Worm (Caenorhabditis elegans) whole organism, midembryonic: ENCODE data around the gene srlf-24.
A peak's percentile ranks its signal among the peaks of the same experiment; 100 is the strongest.

Source experiments
- T22C8.4 ChIP-seq: fragments of 200-800 bp; sonication (Bioruptor generic); IDR thresholded peaks from 2 replicates; pipeline ENCODE4 v1.3.6; 2022; ENCODE audit warnings: missing genetic modification characterization, missing compliant biosample characterization
- cog-1 ChIP-seq: sonication (generic microtip); optimal IDR thresholded peaks from 2 replicates; lab custom pipeline; 2016; ENCODE audit warnings: missing genetic modification characterization, missing compliant biosample characterization
- flt-1 ChIP-seq: fragments of 200-800 bp; sonication (Bioruptor generic); IDR thresholded peaks from 2 replicates; pipeline ENCODE4 v1.3.6; 2022; ENCODE audit warnings: missing genetic modification characterization, missing compliant biosample characterization
- klf-2 ChIP-seq: fragments of 200-800 bp; sonication (Bioruptor generic); conservative IDR thresholded peaks from 2 replicates; pipeline ENCODE4 v1.3.6; 2022; ENCODE audit warnings: missing genetic modification reagents, missing genetic modification characterization, missing compliant biosample characterization
- med-1 ChIP-seq: sonication (generic microtip); optimal IDR thresholded peaks from 2 replicates; lab custom pipeline; 2017; ENCODE audit warnings: missing genetic modification characterization, mild to moderate bottlenecking, missing compliant biosample characterization, antibody characterized with exemption, missing genetic modification reagents; ENCODE audit not compliant: insufficient read depth
- ref-1 ChIP-seq: fragments of 200-800 bp; sonication (Bioruptor generic); conservative IDR thresholded peaks from 2 replicates; pipeline ENCODE4 v1.3.6; 2022; ENCODE audit warnings: missing genetic modification reagents, missing genetic modification characterization, missing compliant biosample characterization
- tab-1 ChIP-seq: fragments of 200-800 bp; sonication (Bioruptor generic); IDR thresholded peaks from 2 replicates; pipeline ENCODE4 v1.3.6; 2022; ENCODE audit warnings: missing genetic modification characterization, missing compliant biosample characterization
- ztf-23 ChIP-seq: fragments of 200-800 bp; sonication (Bioruptor generic); IDR thresholded peaks from 2 replicates; pipeline ENCODE4 v1.3.6; 2022; ENCODE audit warnings: missing genetic modification reagents, missing genetic modification characterization, missing compliant biosample characterization
- ztf-29 ChIP-seq: fragments of 200-800 bp; sonication (Bioruptor generic); IDR thresholded peaks from 2 replicates; pipeline ENCODE4 v1.3.6; 2022; ENCODE audit warnings: missing genetic modification reagents, missing genetic modification characterization, missing compliant biosample characterization

srlf-24 gene

DNA sequence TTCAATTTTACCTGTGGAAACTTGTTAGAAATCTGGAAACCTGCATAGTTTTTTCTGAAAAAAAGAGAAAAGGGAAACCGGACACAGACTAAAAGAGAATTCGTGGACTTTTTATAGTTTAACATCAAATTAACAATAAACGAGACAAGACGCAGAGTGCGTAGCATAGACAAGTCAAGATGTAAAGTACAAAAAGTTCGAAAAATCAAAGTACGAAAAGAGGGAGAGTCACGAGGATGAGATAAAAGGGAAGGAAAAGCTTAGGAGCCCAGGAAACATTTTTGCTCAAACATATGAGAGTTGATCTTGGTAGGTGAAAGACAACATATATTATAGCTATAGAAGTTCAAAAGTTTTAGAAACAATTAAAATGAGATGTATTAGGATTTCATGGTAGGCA, 7.8 kb downstream of the srlf-24 start, which contains the start of gene M7.12:
Gene M7.12 (minus strand): TSS at position 188 of the 400 bp plus-strand sequence.
- TF ChIP-seq klf-2 (GFP tag; lab: Robert Waterston, UW) (no peak), ztf-29 (no peak), T22C8.4 (GFP tag; lab: Robert Waterston, UW) (no peak), cog-1 (tag; lab: Kevin White, UChicago) (no peak), flt-1 (GFP tag; lab: Robert Waterston, UW) (no peak), med-1 (no peak), ztf-23 (GFP tag; lab: Robert Waterston, UW) (no peak), tab-1 (no peak), ref-1 (GFP tag; lab: Robert Waterston, UW) (no peak)

DNA sequence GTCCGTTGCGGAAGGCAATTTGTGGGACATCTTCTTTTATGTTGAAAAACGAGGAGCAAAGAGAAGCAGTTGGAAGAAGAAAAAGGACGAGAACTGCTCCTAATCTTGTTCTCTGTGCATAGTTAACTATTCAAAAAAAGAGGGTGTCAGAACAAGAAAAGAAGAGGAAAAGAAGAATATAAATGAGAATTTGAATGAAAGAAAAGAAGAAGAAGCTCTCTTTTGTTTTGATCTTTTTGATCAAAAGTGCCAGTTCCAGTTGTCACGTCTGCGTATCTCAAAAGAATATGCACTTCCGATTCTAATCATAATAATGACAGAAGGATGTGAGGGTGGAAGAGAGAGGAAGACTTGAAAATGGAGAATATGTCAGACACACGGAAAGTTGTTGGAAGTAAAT, 10.7 kb downstream of the srlf-24 start, which contains the start of gene M7.8:
Gene M7.8 (minus strand): TSS at position 112 of the 400 bp plus-strand sequence.
- TF ChIP-seq flt-1 (GFP tag; lab: Robert Waterston, UW) (no peak), ref-1 (GFP tag; lab: Robert Waterston, UW) (no peak), tab-1 (no peak), ztf-23 (GFP tag; lab: Robert Waterston, UW) (no peak), klf-2 (GFP tag; lab: Robert Waterston, UW) (no peak), cog-1 (tag; lab: Kevin White, UChicago) (no peak), T22C8.4 (GFP tag; lab: Robert Waterston, UW) (no peak), ztf-29 (no peak), med-1 (no peak)

DNA sequence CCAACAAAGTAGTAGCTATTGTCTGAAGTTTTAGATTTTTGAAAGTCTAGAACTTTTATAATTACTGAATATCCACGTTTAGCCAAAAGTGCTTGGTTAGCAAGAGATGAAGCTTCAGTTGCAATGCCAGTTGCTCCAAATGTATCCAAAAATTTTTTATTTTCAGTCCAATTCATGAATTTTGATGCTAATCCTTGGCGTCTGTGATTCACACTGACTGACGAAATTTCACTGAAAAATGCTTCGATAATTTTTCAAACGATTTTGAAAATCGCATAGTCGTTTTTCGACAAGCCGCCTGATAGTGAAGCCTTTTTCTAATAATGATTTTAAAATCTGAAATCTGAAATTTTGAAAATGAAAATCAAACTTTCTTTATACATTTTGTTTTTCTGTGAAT, 11.6 kb downstream of the srlf-24 start:
- TF ChIP-seq cog-1 (tag; lab: Kevin White, UChicago) (no peak), tab-1 (no peak), T22C8.4 (GFP tag; lab: Robert Waterston, UW) (no peak), klf-2 (GFP tag; lab: Robert Waterston, UW) (no peak), flt-1 (GFP tag; lab: Robert Waterston, UW) (no peak), ztf-23 (GFP tag; lab: Robert Waterston, UW) (no peak), med-1 (no peak), ref-1 (GFP tag; lab: Robert Waterston, UW) (no peak), ztf-29 (no peak)

DNA sequence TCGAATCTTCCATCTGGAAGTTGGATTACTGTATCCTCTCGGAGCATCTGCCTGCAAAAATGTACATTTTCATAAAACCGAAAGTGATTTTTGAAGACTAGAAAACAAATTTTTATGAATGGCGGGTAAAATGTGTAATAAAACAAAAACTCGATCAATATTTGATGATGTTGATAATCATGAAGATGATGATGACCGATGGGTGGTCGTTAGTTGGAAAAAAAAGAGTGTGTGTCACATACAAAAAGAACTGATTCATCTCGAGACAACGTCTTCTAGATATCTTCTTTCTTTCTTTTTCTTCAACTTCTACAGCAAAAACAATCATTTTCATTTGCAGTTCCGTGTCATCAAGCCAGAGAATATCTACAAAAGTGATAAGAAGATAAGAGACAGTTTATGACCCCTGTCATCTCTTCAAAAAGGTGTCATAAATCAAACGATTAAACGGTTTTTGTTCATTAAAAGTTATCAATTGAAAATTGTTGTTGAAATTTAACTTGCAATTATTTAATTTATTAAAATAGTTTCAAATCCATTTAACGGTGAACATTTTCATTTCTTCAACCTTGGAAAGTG, 13.0 kb downstream of the srlf-24 start, which contains the start of gene bcc-1:
Gene bcc-1 (minus strand): TSS at position 51 of the 579 bp plus-strand sequence.
- no peak for TF ChIP-seq cog-1 (tag; lab: Kevin White, UChicago)
- TF ChIP-seq flt-1 (GFP tag; lab: Robert Waterston, UW) = no peak
- TF ChIP-seq ref-1 (GFP tag; lab: Robert Waterston, UW) = no peak
- no peak for TF ChIP-seq tab-1
- TF ChIP-seq med-1 = no peak
- TF ChIP-seq klf-2 (GFP tag; lab: Robert Waterston, UW) = no peak
- no peak for TF ChIP-seq ztf-23 (GFP tag; lab: Robert Waterston, UW)
- no peak for TF ChIP-seq T22C8.4 (GFP tag; lab: Robert Waterston, UW)
- TF ChIP-seq ztf-29 = no peak

DNA sequence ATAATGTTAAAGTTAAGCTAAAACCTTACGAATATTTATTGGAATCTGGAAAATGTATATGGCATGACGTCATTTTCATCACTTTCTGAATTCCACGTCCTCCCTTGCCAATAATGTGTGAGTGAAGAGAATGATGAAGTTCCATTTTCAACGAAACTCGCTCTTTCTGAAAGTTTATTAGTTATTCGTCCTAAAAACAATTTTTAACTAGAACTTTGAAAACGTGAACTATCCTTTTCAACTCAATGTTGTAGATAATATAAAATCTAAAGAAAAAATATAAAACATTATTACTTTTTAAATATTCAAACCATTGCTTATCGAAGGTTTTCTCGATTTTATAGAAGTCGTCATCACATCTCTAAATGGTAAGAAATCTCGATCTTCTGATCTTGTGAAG, 16.1 kb downstream of the srlf-24 start, which contains the start of gene M7.7:
Gene M7.7 (plus strand): TSS at position 301 of the 400 bp plus-strand sequence.
- no peak for TF ChIP-seq T22C8.4 (GFP tag; lab: Robert Waterston, UW)
- TF ChIP-seq cog-1 (tag; lab: Kevin White, UChicago) = no peak
- no peak for TF ChIP-seq ref-1 (GFP tag; lab: Robert Waterston, UW)
- TF ChIP-seq ztf-29 = no peak
- no peak for TF ChIP-seq klf-2 (GFP tag; lab: Robert Waterston, UW)
- no peak for TF ChIP-seq med-1
- no peak for TF ChIP-seq ztf-23 (GFP tag; lab: Robert Waterston, UW)
- no peak for TF ChIP-seq tab-1
- no peak for TF ChIP-seq flt-1 (GFP tag; lab: Robert Waterston, UW)

DNA sequence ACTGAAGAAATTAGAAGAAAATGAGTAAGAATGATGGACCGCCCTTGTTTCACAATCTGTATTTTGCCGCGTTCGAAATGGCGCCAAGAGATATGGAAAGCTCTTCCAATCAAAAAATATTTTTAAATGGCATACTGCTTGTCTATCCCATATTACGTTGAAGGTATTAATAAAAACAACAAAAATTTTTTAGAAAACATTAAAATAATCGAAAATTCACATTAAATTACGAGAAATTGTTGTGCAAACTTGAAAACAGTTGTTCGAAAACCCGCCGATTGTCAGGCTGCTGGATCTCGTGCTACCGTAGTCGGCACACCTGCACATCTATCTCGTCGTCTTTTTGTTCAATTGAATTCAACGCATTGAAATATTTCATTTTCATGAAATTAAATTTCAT, 22.0 kb downstream of the srlf-24 start, which contains the start of gene klc-1:
Gene klc-1 (plus strand): TSS at position 127 of the 400 bp plus-strand sequence.
- TF ChIP-seq med-1 (no peak), klf-2 (GFP tag; lab: Robert Waterston, UW) (no peak), T22C8.4 (GFP tag; lab: Robert Waterston, UW) (no peak), tab-1 (no peak), flt-1 (GFP tag; lab: Robert Waterston, UW) (no peak), ztf-23 (GFP tag; lab: Robert Waterston, UW) (no peak), ref-1 (GFP tag; lab: Robert Waterston, UW) (no peak), cog-1 (tag; lab: Kevin White, UChicago) (no peak), ztf-29 (no peak)

DNA sequence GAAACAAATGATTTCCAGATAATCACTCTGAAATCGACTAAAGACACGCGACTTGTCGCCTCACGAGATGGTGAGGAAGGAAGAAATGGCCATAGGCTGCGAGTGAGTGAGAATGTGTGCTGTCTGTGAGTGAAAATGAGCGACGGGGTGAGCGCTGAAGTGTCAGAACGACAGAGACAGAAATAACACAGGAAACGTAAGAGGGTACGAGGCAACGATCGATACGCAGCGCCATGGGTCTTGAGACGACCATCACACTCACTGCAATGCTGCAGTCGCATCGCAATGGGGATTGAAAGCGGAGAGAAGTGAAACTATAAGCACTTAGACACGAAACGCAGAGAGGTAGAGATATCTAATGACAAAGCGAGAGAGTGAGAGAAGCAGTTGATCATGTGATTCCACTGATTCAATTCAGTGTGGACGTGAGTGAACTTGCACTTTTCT, 22.8 kb downstream of the srlf-24 start:
- peak; percentile 70 for TF ChIP-seq ztf-23 (GFP tag; lab: Robert Waterston, UW)
- TF ChIP-seq klf-2 (GFP tag; lab: Robert Waterston, UW) = no peak
- no peak for TF ChIP-seq med-1
- TF ChIP-seq flt-1 (GFP tag; lab: Robert Waterston, UW) = no peak
- no peak for TF ChIP-seq tab-1
- TF ChIP-seq ztf-29 = no peak
- peak; percentile 91 for TF ChIP-seq T22C8.4 (GFP tag; lab: Robert Waterston, UW)
- peak; percentile 63 for TF ChIP-seq cog-1 (tag; lab: Kevin White, UChicago)
- TF ChIP-seq ref-1 (GFP tag; lab: Robert Waterston, UW) = no peak

DNA sequence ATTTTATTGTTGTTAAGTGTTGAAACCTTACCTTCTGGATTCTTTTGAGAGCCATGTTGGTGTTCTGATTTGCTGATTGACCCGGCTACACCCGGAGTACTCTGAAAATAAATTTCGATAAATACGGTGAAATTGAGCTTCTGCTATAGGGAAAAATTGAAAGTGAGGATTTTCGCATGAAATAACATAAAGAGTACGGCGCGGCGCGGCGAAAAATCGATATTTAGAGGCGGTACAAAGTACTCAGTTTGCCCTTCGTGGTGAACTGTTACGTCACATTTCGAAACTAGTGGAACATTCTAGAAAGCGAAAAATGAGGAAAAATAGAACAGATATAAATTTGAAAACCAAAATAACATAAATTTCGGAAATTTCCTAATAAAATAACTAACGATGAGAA, 23.5 kb downstream of the srlf-24 start, which contains the start of gene let-70:
Gene let-70 (minus strand): TSS at position 101 of the 400 bp plus-strand sequence.
- no peak for TF ChIP-seq ztf-29
- no peak for TF ChIP-seq med-1
- no peak for TF ChIP-seq ztf-23 (GFP tag; lab: Robert Waterston, UW)
- TF ChIP-seq ref-1 (GFP tag; lab: Robert Waterston, UW) = no peak
- TF ChIP-seq flt-1 (GFP tag; lab: Robert Waterston, UW) = no peak
- TF ChIP-seq klf-2 (GFP tag; lab: Robert Waterston, UW) = no peak
- TF ChIP-seq cog-1 (tag; lab: Kevin White, UChicago) = no peak
- TF ChIP-seq tab-1 = no peak
- TF ChIP-seq T22C8.4 (GFP tag; lab: Robert Waterston, UW) = no peak

DNA sequence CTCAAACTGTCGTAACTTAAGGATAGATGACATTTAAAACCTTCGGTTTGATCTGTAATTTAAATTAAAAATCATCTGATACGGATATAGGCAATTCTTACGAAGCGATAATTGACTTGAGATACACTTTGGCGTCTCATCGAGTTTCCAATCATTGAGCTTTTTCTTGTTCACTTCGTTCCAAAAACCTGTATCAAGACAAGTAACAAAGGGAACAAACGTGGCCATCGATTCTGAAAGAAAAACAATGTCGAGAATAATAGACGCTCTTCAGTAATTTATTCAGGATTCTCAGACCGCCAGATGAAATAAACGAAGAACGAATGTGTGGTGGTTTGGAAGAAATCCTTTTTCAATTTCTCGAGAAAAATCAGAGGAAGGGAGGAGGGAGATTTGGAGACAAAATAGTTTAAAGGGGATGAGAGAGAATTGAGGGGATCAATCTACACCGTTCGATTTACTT, 24.8 kb downstream of the srlf-24 start, which contains the start of gene atg-7:
Gene atg-7 (minus strand): TSS at position 233 of the 463 bp plus-strand sequence.
- TF ChIP-seq ztf-29 = no peak
- TF ChIP-seq cog-1 (tag; lab: Kevin White, UChicago) = no peak
- no peak for TF ChIP-seq T22C8.4 (GFP tag; lab: Robert Waterston, UW)
- TF ChIP-seq tab-1 = no peak
- no peak for TF ChIP-seq flt-1 (GFP tag; lab: Robert Waterston, UW)
- no peak for TF ChIP-seq klf-2 (GFP tag; lab: Robert Waterston, UW)
- no peak for TF ChIP-seq med-1
- no peak for TF ChIP-seq ref-1 (GFP tag; lab: Robert Waterston, UW)
